Worm (Caenorhabditis elegans) whole organism, mixed stage, embryonic: ENCODE results near the gene lact-5.

ENCODE experiments used
- ceh-39 ChIP-seq: fragments of 150-350 bp; optimal IDR thresholded peaks from 2 replicates; lab custom pipeline; 2014; ENCODE audit warnings: missing biosample characterization, missing genetic modification characterization
- ceh-43 ChIP-seq: fragments of 200-800 bp; sonication (Bioruptor generic); optimal IDR thresholded peaks from 2 replicates; lab custom pipeline; 2018; ENCODE audit warnings: mild to moderate bottlenecking, missing genetic modification characterization, moderate library complexity, missing compliant biosample characterization
- ceh-83 ChIP-seq: fragments of 200-800 bp; sonication (Bioruptor generic); optimal IDR thresholded peaks from 2 replicates; lab custom pipeline; 2018; ENCODE audit warnings: mild to moderate bottlenecking, missing genetic modification characterization, missing compliant biosample characterization
- ces-1 ChIP-seq: fragments of 150-350 bp; optimal IDR thresholded peaks from 2 replicates; lab custom pipeline; 2014; ENCODE audit warnings: missing biosample characterization, missing genetic modification reagents, missing genetic modification characterization
- cnd-1 ChIP-seq: fragments of 200-800 bp; sonication (Bioruptor generic); optimal IDR thresholded peaks from 2 replicates; lab custom pipeline; 2018; ENCODE audit warnings: mild to moderate bottlenecking, missing genetic modification characterization, missing compliant biosample characterization
- drap-1 ChIP-seq: fragments of 200-800 bp; sonication (Bioruptor generic); optimal IDR thresholded peaks from 3 replicates; lab custom pipeline; 2018; ENCODE audit warnings: mild to moderate bottlenecking, missing genetic modification characterization, missing compliant biosample characterization
- elt-1 ChIP-seq: sonication (generic microtip); optimal IDR thresholded peaks from 2 replicates; lab custom pipeline; 2017; ENCODE audit warnings: missing genetic modification characterization, mild to moderate bottlenecking, missing compliant biosample characterization, antibody characterized with exemption, moderate library complexity, borderline replicate concordance; ENCODE audit not compliant: insufficient read depth
- elt-3 ChIP-seq: fragments of 150-350 bp; optimal IDR thresholded peaks from 2 replicates; lab custom pipeline; 2014; ENCODE audit warnings: missing biosample characterization, missing genetic modification characterization
- flh-1 ChIP-seq: fragments of 200-800 bp; sonication (Bioruptor generic); optimal IDR thresholded peaks from 2 replicates; lab custom pipeline; 2018; ENCODE audit warnings: mild to moderate bottlenecking, missing genetic modification characterization, moderate library complexity, missing compliant biosample characterization
- ham-2 ChIP-seq: fragments of 200-800 bp; sonication (Bioruptor generic); optimal IDR thresholded peaks from 2 replicates; lab custom pipeline; 2018; ENCODE audit warnings: mild to moderate bottlenecking, missing genetic modification characterization, missing compliant biosample characterization
- hlh-1 ChIP-seq: fragments of 150-350 bp; optimal IDR thresholded peaks from 2 replicates; lab custom pipeline; 2014; ENCODE audit warnings: missing biosample characterization, missing genetic modification reagents, missing genetic modification characterization
- lin-13 ChIP-seq: fragments of 150-350 bp; optimal IDR thresholded peaks from 2 replicates; lab custom pipeline; 2014; ENCODE audit warnings: missing biosample characterization, missing genetic modification characterization
- lin-32 ChIP-seq: fragments of 200-800 bp; sonication (Bioruptor generic); optimal IDR thresholded peaks from 2 replicates; lab custom pipeline; 2018; ENCODE audit warnings: mild to moderate bottlenecking, missing genetic modification characterization, missing compliant biosample characterization
- lsy-2 ChIP-seq: fragments of 150-350 bp; optimal IDR thresholded peaks from 2 replicates; lab custom pipeline; 2014; ENCODE audit warnings: missing biosample characterization, missing genetic modification characterization
- mep-1 ChIP-seq: fragments of 150-350 bp; optimal IDR thresholded peaks from 2 replicates; lab custom pipeline; 2017; ENCODE audit warnings: missing biosample characterization, missing genetic modification reagents, missing genetic modification characterization, inconsistent platforms
- mls-2 ChIP-seq: sonication (generic microtip); optimal IDR thresholded peaks from 2 replicates; lab custom pipeline; 2016; ENCODE audit warnings: mild to moderate bottlenecking, missing genetic modification characterization, moderate library complexity, missing compliant biosample characterization
- nhr-12 ChIP-seq: fragments of 150-350 bp; optimal IDR thresholded peaks from 2 replicates; lab custom pipeline; 2014; ENCODE audit warnings: missing biosample characterization, missing genetic modification characterization
- nhr-2 ChIP-seq: fragments of 150-350 bp; optimal IDR thresholded peaks from 2 replicates; lab custom pipeline; 2014; ENCODE audit warnings: missing biosample characterization, missing genetic modification characterization
- nhr-237 ChIP-seq: fragments of 150-350 bp; optimal IDR thresholded peaks from 2 replicates; lab custom pipeline; 2014; ENCODE audit warnings: missing biosample characterization, missing genetic modification characterization
- nhr-28 ChIP-seq: fragments of 150-350 bp; optimal IDR thresholded peaks from 2 replicates; lab custom pipeline; 2014; ENCODE audit warnings: missing biosample characterization, missing genetic modification characterization
- nhr-76 ChIP-seq: sonication (generic microtip); optimal IDR thresholded peaks from 2 replicates; lab custom pipeline; 2017; ENCODE audit warnings: missing biosample characterization, missing genetic modification characterization
- sem-2 ChIP-seq: fragments of 200-800 bp; sonication (Bioruptor generic); optimal IDR thresholded peaks from 2 replicates; lab custom pipeline; 2018; ENCODE audit warnings: mild to moderate bottlenecking, missing genetic modification characterization, missing compliant biosample characterization
- snpc-4 ChIP-seq: fragments of 150-350 bp; optimal IDR thresholded peaks from 2 replicates; lab custom pipeline; 2014; ENCODE audit warnings: missing biosample characterization, missing genetic modification characterization
- sptf-1 ChIP-seq: sonication (generic microtip); optimal IDR thresholded peaks from 2 replicates; lab custom pipeline; 2017; ENCODE audit warnings: mild to moderate bottlenecking, missing genetic modification characterization, moderate library complexity, missing compliant biosample characterization
- tbx-8 ChIP-seq: fragments of 200-800 bp; sonication (Bioruptor generic); optimal IDR thresholded peaks from 2 replicates; lab custom pipeline; 2018; ENCODE audit warnings: mild to moderate bottlenecking, missing genetic modification characterization, moderate library complexity, missing compliant biosample characterization
- unc-120 ChIP-seq: sonication (generic microtip); optimal IDR thresholded peaks from 2 replicates; lab custom pipeline; 2017; ENCODE audit warnings: missing genetic modification characterization, missing compliant biosample characterization; ENCODE audit not compliant: poor library complexity, severe bottlenecking
- unc-39 ChIP-seq: fragments of 150-350 bp; optimal IDR thresholded peaks from 2 replicates; lab custom pipeline; 2014; ENCODE audit warnings: missing biosample characterization, missing genetic modification characterization
- unc-62 ChIP-seq: fragments of 150-350 bp; optimal IDR thresholded peaks from 2 replicates; lab custom pipeline; 2014; ENCODE audit warnings: missing biosample characterization, missing genetic modification reagents, missing genetic modification characterization
- zip-8 ChIP-seq: fragments of 150-350 bp; optimal IDR thresholded peaks from 2 replicates; lab custom pipeline; 2014; ENCODE audit warnings: missing biosample characterization, missing genetic modification characterization
- ztf-11 ChIP-seq: fragments of 150-350 bp; optimal IDR thresholded peaks from 2 replicates; lab custom pipeline; 2014; ENCODE audit warnings: missing biosample characterization, missing genetic modification characterization

The lact-5 gene

ce11 chrII:4806261-4806660 is 15.3 kb downstream of the lact-5 start:
- TF ChIP-seq hlh-1 (tag; lab: Kevin White, UChicago), result no peak
- TF ChIP-seq mls-2 (tag; lab: Kevin White, UChicago), result no peak
- no peak for TF ChIP-seq elt-3 (tag; lab: Kevin White, UChicago)
- peak; percentile 12 for TF ChIP-seq ces-1 (GFP tag; lab: Kevin White, UChicago)
- no peak for TF ChIP-seq ceh-83 (GFP tag; lab: Kevin White, UChicago)
- no peak for TF ChIP-seq zip-8 (tag; lab: Kevin White, UChicago)
- no peak for TF ChIP-seq ham-2 (GFP tag; lab: Kevin White, UChicago)
- no peak for TF ChIP-seq snpc-4 (tag; lab: Kevin White, UChicago)
- TF ChIP-seq cnd-1 (tag; lab: Kevin White, UChicago), result no peak

- TF ChIP-seq elt-3 (tag; lab: Kevin White, UChicago) (no peak), lin-13 (tag; lab: Kevin White, UChicago) (no peak), unc-120 (tag; lab: Kevin White, UChicago) (peak; percentile 78), ces-1 (GFP tag; lab: Kevin White, UChicago) (no peak), elt-1 (no peak), mls-2 (tag; lab: Kevin White, UChicago) (no peak), snpc-4 (tag; lab: Kevin White, UChicago) (no peak), hlh-1 (tag; lab: Kevin White, UChicago) (peak; percentile 66), unc-62 (GFP tag; lab: Kevin White, UChicago) (peak; percentile 81)
These were observed 15.7 kb downstream of the lact-5 start for ce11 chrII:4805799-4806198.

ce11 chrII:4802917-4803316 is 18.6 kb downstream of the lact-5 start:
- TF ChIP-seq hlh-1 (tag; lab: Kevin White, UChicago) (no peak), snpc-4 (tag; lab: Kevin White, UChicago) (no peak), unc-39 (no peak), sem-2 (GFP tag; lab: Kevin White, UChicago) (no peak), tbx-8 (no peak), nhr-12 (tag; lab: Kevin White, UChicago) (no peak), ztf-11 (no peak), nhr-237 (no peak), lin-32 (no peak), flh-1 (no peak), ceh-39 (tag; lab: Kevin White, UChicago) (no peak), mep-1 (tag; lab: Kevin White, UChicago) (no peak), sptf-1 (tag; lab: Kevin White, UChicago) (no peak)

DNA sequence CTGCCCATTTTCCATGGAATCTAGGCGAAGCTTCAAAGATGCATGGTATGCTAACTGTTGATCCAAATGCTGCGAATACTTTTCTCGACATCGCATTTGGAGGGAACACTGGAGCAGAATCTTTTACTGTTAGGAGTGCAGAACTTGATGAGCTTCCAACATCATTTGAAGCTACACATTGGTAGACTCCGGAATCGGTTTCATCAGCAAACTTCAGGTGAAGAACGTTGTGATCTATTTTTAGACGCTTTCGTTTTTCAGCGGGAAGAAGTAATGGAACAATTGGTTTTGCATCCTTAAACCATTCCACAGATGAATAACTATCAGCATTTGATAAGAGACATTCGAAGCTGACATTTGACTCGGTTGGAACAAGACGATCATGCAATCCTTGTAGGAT is 21.0 kb downstream of the lact-5 start:
- no peak for TF ChIP-seq drap-1 (GFP tag; lab: Kevin White, UChicago)

DNA sequence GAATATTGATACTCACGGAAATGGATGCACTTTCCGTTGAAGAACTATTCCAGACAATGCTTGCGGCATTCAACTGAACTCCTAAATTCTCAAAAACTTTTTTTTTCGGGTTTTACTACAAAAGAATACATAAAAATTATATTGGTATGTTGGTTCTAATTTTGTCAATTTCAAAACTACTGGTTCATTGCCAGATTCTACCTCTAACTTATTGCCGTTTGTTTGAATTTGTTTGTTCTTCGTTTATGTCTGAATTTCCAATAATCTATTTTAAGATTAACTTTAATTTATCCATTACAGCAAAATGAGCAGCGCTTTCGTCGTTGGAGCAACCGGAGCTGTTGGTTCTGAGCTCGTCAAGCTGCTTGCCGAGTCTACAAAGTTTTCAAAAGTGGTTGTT is 24.5 kb downstream of the lact-5 start, which contains the start of gene C33F10.14:
TSS of gene C33F10.14 (plus strand) at position 301 of the 400 bp plus-strand sequence.
- TF ChIP-seq lsy-2 (tag; lab: Kevin White, UChicago) (no peak), nhr-2 (tag; lab: Kevin White, UChicago) (no peak), unc-62 (GFP tag; lab: Kevin White, UChicago) (no peak), hlh-1 (tag; lab: Kevin White, UChicago) (no peak), ztf-11 (no peak), mls-2 (tag; lab: Kevin White, UChicago) (no peak), nhr-28 (no peak), unc-120 (tag; lab: Kevin White, UChicago) (no peak), ces-1 (GFP tag; lab: Kevin White, UChicago) (no peak), sem-2 (GFP tag; lab: Kevin White, UChicago) (no peak), nhr-12 (tag; lab: Kevin White, UChicago) (no peak)
- TF ChIP-seq, all 35 proteins: peak for 0

DNA sequence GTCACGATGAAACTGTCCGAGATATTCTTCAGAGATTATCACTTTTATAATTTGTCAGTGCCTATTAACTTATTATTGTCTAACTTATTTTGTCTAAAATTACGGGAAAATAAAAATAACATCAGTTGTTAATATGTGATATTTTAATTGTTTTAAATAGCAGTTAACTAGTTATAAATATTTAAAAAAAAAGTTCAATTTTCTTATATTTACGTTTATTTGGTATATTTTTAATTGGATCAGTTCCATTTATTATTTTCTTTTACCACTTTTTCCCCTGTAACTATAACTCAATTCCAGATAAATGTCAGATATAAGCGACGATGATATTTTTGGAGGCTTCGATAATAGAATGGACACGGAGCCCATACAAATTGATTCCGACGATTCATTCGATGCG is 26.1 kb downstream of the lact-5 start, which contains the start of gene C33F10.4:
TSS of gene C33F10.4 (plus strand) at position 301 of the 400 bp plus-strand sequence.
- no peak for TF ChIP-seq ceh-43 (GFP tag; lab: Kevin White, UChicago)
- TF ChIP-seq ceh-83 (GFP tag; lab: Kevin White, UChicago), result no peak
- TF ChIP-seq unc-39, result no peak
- TF ChIP-seq lin-32, result no peak
- no peak for TF ChIP-seq nhr-76
